Worm (Caenorhabditis elegans) whole organism, L3 larva: Measurements from ENCODE around the gene T20F7.3.

ENCODE experiments used
- ZK546.5 ChIP-seq: sonication (generic microtip); optimal IDR thresholded peaks from 2 replicates; lab custom pipeline; 2017; ENCODE audit warnings: missing biosample characterization, missing genetic modification characterization
- ama-1 ChIP-seq: fragments of 150-350 bp; optimal IDR thresholded peaks from 2 replicates; lab custom pipeline; 2018
- daf-12 ChIP-seq: fragments of 150-350 bp; optimal IDR thresholded peaks from 2 replicates; lab custom pipeline; 2014; ENCODE audit warnings: missing biosample characterization, missing genetic modification reagents, missing genetic modification characterization
- elt-1 ChIP-seq: fragments of 150-350 bp; optimal IDR thresholded peaks from 2 replicates; lab custom pipeline; 2014; ENCODE audit warnings: missing biosample characterization, missing genetic modification characterization
- nhr-76 ChIP-seq: fragments of 150-350 bp; sonication (generic microtip); optimal IDR thresholded peaks from 5 replicates; lab custom pipeline; 2014; ENCODE audit warnings: missing biosample characterization, missing genetic modification characterization
- pha-4 ChIP-seq: fragments of 150-350 bp; optimal IDR thresholded peaks from 2 replicates; lab custom pipeline; 2014; ENCODE audit warnings: missing biosample characterization, missing genetic modification reagents, missing genetic modification characterization
- pqm-1 ChIP-seq: fragments of 150-350 bp; optimal IDR thresholded peaks from 2 replicates; lab custom pipeline; 2017; ENCODE audit warnings: missing biosample characterization, missing genetic modification characterization, inconsistent platforms
- sea-2 ChIP-seq: fragments of 150-350 bp; sonication (generic microtip); optimal IDR thresholded peaks from 4 replicates; lab custom pipeline; 2014; ENCODE audit warnings: missing biosample characterization, missing genetic modification reagents, missing genetic modification characterization
- skn-1 ChIP-seq: fragments of 150-350 bp; optimal IDR thresholded peaks from 2 replicates; lab custom pipeline; 2014; ENCODE audit warnings: missing biosample characterization, missing genetic modification characterization
- unc-62 ChIP-seq: fragments of 150-350 bp; sonication (generic microtip); optimal IDR thresholded peaks from 4 replicates; lab custom pipeline; 2014; ENCODE audit warnings: missing biosample characterization, missing genetic modification reagents, missing genetic modification characterization
- ztf-11 ChIP-seq: fragments of 150-350 bp; optimal IDR thresholded peaks from 2 replicates; lab custom pipeline; 2014; ENCODE audit warnings: missing biosample characterization, missing genetic modification characterization

DNA sequence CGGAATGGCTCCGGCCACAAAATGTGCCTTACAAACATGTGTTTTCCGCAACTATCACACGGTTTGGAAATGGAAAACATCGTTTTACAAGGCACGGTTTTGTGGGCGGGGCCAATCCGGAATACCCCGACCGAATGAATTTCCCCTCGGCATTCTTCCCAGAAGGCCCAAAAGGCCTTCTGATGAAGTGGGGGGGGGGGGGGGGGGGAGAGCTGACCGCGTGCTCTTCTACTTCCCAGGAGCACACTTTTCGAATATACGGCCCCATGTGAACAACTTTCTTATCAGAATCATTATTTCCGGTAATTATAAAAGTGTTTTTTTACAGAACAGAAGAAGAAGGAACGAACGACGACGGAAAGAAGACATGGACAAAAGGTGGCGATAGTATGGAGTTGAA, 23.9 kb downstream of the T20F7.3 start:
- TF ChIP-seq ZK546.5 (tag; lab: Kevin White, UChicago): no peak
- no peak for TF ChIP-seq pqm-1
- TF ChIP-seq skn-1 (tag; lab: Kevin White, UChicago): no peak
- TF ChIP-seq elt-1: no peak
- no peak for TF ChIP-seq unc-62 (GFP tag; lab: Kevin White, UChicago)
- no peak for TF ChIP-seq daf-12 (tag; lab: Kevin White, UChicago)
- TF ChIP-seq ama-1: no peak
- no peak for TF ChIP-seq nhr-76 (tag; lab: Kevin White, UChicago)
- TF ChIP-seq sea-2 (GFP tag; lab: Kevin White, UChicago): no peak
- TF ChIP-seq ztf-11 (tag; lab: Kevin White, UChicago): no peak
- no peak for TF ChIP-seq pha-4 (tag; lab: Kevin White, UChicago)
